Worm (Caenorhabditis elegans): ENCODE results near the gene C46H3.1.

DNA sequence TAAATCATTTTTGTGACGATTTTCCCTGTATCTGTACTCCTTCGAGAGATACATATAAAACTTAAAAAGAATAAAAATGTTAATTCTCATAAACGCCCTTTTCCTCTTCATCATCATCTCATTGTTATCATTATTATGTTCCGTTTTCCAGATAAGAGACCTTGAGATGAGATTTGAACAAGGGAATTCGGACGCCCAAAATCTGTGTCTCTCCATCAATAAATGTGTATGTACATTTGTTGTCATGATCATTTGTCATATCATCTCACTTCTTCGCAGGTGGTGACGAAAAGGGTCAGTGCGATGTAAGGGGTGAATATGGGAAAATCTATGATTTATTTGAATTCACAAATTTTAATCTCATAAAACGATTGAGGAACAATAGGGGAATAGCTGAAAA, 22.9 kb downstream of the C46H3.1 start:
- no peak for TF ChIP-seq mab-5 (tag; optimal IDR thresholded peaks at IDR 0.05)
- no peak for TF ChIP-seq nhr-6 (tag; optimal IDR thresholded peaks at IDR 0.05)
- no peak for TF ChIP-seq nhr-10 (tag; optimal IDR thresholded peaks at IDR 0.05)
- no peak for TF ChIP-seq snpc-4 (tag; optimal IDR thresholded peaks at IDR 0.05)
- TF ChIP-seq unc-62 (GFP tag; optimal IDR thresholded peaks at IDR 0.05) = no peak
- TF ChIP-seq dmd-4 (tag; optimal IDR thresholded peaks at IDR 0.05) = no peak
- no peak for TF ChIP-seq skn-1 (tag; optimal IDR thresholded peaks at IDR 0.05)
- TF ChIP-seq ceh-82 (tag; optimal IDR thresholded peaks at IDR 0.05) = no peak
- no peak for TF ChIP-seq gmeb-1 (tag; optimal IDR thresholded peaks at IDR 0.05)
- no peak for TF ChIP-seq crh-2 (tag; optimal IDR thresholded peaks at IDR 0.05)
- TF ChIP-seq egl-27 (tag; optimal IDR thresholded peaks at IDR 0.05) = no peak
- TF ChIP-seq unc-39 (tag; optimal IDR thresholded peaks at IDR 0.05) = no peak
- TF ChIP-seq mbf-1 (tag; optimal IDR thresholded peaks at IDR 0.05) = no peak
- TF ChIP-seq nhr-25 (tag; optimal IDR thresholded peaks at IDR 0.05) = no peak

All from whole organism, L2 larva.